Worm (Caenorhabditis elegans) whole organism, early embryonic: ENCODE results near the gene nlp-78.

ENCODE experiments used
- B0310.2 ChIP-seq: sonication (generic microtip); optimal IDR thresholded peaks from 2 replicates; lab custom pipeline; 2016; ENCODE audit warnings: mild to moderate bottlenecking, missing genetic modification characterization, missing compliant biosample characterization
- F13C5.2 ChIP-seq: sonication (generic microtip); optimal IDR thresholded peaks from 2 replicates; lab custom pipeline; 2017; ENCODE audit warnings: mild to moderate bottlenecking, missing genetic modification characterization, inconsistent platforms, missing compliant biosample characterization
- aly-1 ChIP-seq: sonication (generic microtip); optimal IDR thresholded peaks from 2 replicates; lab custom pipeline; 2016; ENCODE audit warnings: missing genetic modification characterization, missing compliant biosample characterization
- ama-1 ChIP-seq: fragments of 150-350 bp; optimal IDR thresholded peaks from 2 replicates; lab custom pipeline; 2014
- ceh-13 ChIP-seq: fragments of 200-800 bp; sonication (Bioruptor generic); optimal IDR thresholded peaks from 2 replicates; lab custom pipeline; 2018; ENCODE audit warnings: mild to moderate bottlenecking, missing genetic modification characterization, missing compliant biosample characterization
- ceh-36 ChIP-seq: sonication (generic microtip); optimal IDR thresholded peaks from 2 replicates; lab custom pipeline; 2016; ENCODE audit warnings: missing genetic modification characterization, inconsistent platforms, missing compliant biosample characterization
- ets-7 ChIP-seq: sonication (generic microtip); optimal IDR thresholded peaks from 2 replicates; lab custom pipeline; 2016; ENCODE audit warnings: missing genotype, missing genetic modification characterization, missing compliant biosample characterization
- flt-1 ChIP-seq: fragments of 200-800 bp; sonication (Bioruptor generic); IDR thresholded peaks from 2 replicates; pipeline ENCODE4 v1.3.6; 2022; ENCODE audit warnings: missing genetic modification characterization, missing compliant biosample characterization
- hmbx-1 ChIP-seq: sonication (generic microtip); optimal IDR thresholded peaks from 2 replicates; lab custom pipeline; 2016; ENCODE audit warnings: mild to moderate bottlenecking, missing genetic modification characterization, missing compliant biosample characterization
- hmg-4 ChIP-seq: fragments of 200-800 bp; sonication (Bioruptor generic); optimal IDR thresholded peaks from 2 replicates; lab custom pipeline; 2018; ENCODE audit warnings: mild to moderate bottlenecking, missing genetic modification characterization, missing compliant biosample characterization
- hnd-1 ChIP-seq: sonication (generic microtip); optimal IDR thresholded peaks from 2 replicates; lab custom pipeline; 2016; ENCODE audit warnings: missing genetic modification characterization, missing compliant biosample characterization
- pes-1 ChIP-seq: fragments of 200-800 bp; sonication (Bioruptor generic); IDR thresholded peaks from 2 replicates; pipeline ENCODE4 v1.3.6; 2022; ENCODE audit warnings: missing genetic modification reagents, missing genetic modification characterization, missing compliant biosample characterization
- scrt-1 ChIP-seq: fragments of 200-800 bp; sonication (Bioruptor generic); IDR thresholded peaks from 2 replicates; pipeline ENCODE4 v1.3.6; 2022; ENCODE audit warnings: missing genetic modification characterization, missing compliant biosample characterization
- sea-1 ChIP-seq: fragments of 200-800 bp; sonication (Bioruptor generic); conservative IDR thresholded peaks from 2 replicates; pipeline ENCODE4 v1.3.6; 2022; ENCODE audit warnings: missing genetic modification characterization, missing compliant biosample characterization
- tbx-11 ChIP-seq: fragments of 200-800 bp; sonication (Bioruptor generic); IDR thresholded peaks from 2 replicates; pipeline ENCODE4 v1.3.6; 2022; ENCODE audit warnings: missing genetic modification characterization, missing compliant biosample characterization
- tbx-37 ChIP-seq: fragments of 200-800 bp; sonication (Bioruptor generic); conservative IDR thresholded peaks from 2 replicates; pipeline ENCODE4 v1.3.6; 2022; ENCODE audit warnings: missing genetic modification reagents, missing genetic modification characterization, missing compliant biosample characterization
- tra-4 ChIP-seq: sonication (generic microtip); optimal IDR thresholded peaks from 2 replicates; lab custom pipeline; 2017; ENCODE audit warnings: missing genetic modification characterization, missing compliant biosample characterization

nlp-78 gene

DNA sequence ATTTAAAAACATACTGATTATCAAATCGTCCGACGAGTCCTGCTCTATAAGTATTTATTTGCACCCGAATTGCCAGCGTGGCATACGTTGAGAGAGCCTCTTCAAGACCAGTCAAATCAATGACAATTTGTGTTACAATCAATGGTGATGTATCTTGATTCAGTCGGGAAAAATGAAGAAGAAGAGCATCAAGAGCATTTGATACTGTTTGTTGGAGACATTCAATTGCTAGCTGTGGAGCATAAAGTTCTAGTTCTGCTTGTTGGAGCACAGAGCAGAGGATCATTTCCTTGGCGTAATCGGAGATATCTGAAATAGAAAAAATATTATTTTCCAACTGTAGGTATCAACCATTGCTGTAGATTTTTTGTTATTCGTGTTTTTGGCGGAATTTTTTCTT is 37.5 kb downstream of the nlp-78 start:
- no peak for TF ChIP-seq pes-1 (GFP tag; lab: Robert Waterston, UW)
- no peak for TF ChIP-seq hmbx-1 (tag; lab: Kevin White, UChicago)
- TF ChIP-seq ama-1 (lab: Kevin White, UChicago), result no peak
- no peak for TF ChIP-seq aly-1 (tag; lab: Kevin White, UChicago)
- TF ChIP-seq ceh-13, result no peak
- TF ChIP-seq flt-1, result no peak
- no peak for TF ChIP-seq tra-4 (tag; lab: Kevin White, UChicago)
- TF ChIP-seq B0310.2 (tag; lab: Kevin White, UChicago), result no peak
- TF ChIP-seq scrt-1 (GFP tag; lab: Robert Waterston, UW), result no peak
- no peak for TF ChIP-seq ceh-36 (tag; lab: Kevin White, UChicago)
- TF ChIP-seq ets-7 (tag; lab: Kevin White, UChicago), result no peak
- TF ChIP-seq tbx-11, result no peak
- no peak for TF ChIP-seq tbx-37 (GFP tag; lab: Robert Waterston, UW)
- no peak for TF ChIP-seq hnd-1 (tag; lab: Kevin White, UChicago)
- no peak for TF ChIP-seq hmg-4 (GFP tag; lab: Kevin White, UChicago)
- no peak for TF ChIP-seq sea-1 (GFP tag; lab: Robert Waterston, UW)
- no peak for TF ChIP-seq F13C5.2 (tag; lab: Kevin White, UChicago)

DNA sequence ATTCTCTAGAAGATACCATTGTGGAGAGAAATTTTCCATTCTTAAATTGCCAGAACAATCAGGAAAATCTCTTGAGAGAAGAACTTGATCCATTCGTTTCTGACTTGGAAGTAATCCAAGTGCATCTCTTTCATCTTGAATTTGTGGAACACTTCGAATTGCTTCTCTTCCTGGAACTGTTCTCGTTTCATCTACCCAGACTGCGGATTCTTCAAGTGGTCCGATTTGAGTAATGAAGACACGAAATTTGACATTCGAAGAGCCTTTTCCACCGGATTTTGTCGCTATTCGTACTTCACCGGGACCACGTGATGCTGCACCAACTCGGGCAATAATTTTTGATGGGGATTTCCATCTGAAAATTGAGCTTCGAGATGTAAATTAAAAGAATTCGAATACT is 40.5 kb downstream of the nlp-78 start:
- no peak for TF ChIP-seq pes-1 (GFP tag; lab: Robert Waterston, UW)
- no peak for TF ChIP-seq hmbx-1 (tag; lab: Kevin White, UChicago)
- TF ChIP-seq tbx-37 (GFP tag; lab: Robert Waterston, UW), result no peak
- no peak for TF ChIP-seq hnd-1 (tag; lab: Kevin White, UChicago)
- TF ChIP-seq F13C5.2 (tag; lab: Kevin White, UChicago), result no peak
- TF ChIP-seq ets-7 (tag; lab: Kevin White, UChicago), result no peak
- TF ChIP-seq tra-4 (tag; lab: Kevin White, UChicago), result no peak
- no peak for TF ChIP-seq scrt-1 (GFP tag; lab: Robert Waterston, UW)
- TF ChIP-seq tbx-11, result no peak
- TF ChIP-seq aly-1 (tag; lab: Kevin White, UChicago), result no peak
- TF ChIP-seq B0310.2 (tag; lab: Kevin White, UChicago), result no peak
- TF ChIP-seq hmg-4 (GFP tag; lab: Kevin White, UChicago), result no peak
- no peak for TF ChIP-seq ceh-13
- no peak for TF ChIP-seq ama-1 (lab: Kevin White, UChicago)
- no peak for TF ChIP-seq ceh-36 (tag; lab: Kevin White, UChicago)
- TF ChIP-seq sea-1 (GFP tag; lab: Robert Waterston, UW), result no peak
- TF ChIP-seq flt-1, result no peak

DNA sequence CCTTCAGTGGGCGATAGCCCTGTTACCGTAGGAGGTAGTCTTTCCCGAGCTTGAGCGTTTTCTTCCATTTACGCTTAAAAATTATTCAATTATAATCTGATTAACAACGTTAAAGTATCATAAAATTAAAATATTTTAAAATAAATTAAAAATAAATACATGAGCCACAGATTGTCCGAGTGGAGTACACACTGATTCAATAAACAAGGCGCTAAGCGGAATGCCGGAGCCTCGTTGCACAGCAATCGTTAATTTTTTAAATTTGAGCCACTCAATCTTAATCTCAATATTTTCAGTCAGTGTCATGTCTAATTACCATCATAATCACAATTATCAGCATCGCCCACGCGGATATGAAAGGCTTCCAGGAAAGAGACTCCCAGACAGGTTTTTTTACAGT is 41.1 kb downstream of the nlp-78 start, which contains the start of the genes sec-5 and pir-1:
sec-5 (minus strand) TSS at position 73 of the 400 bp plus-strand sequence.
pir-1 (plus strand) TSS at position 221 of the 400 bp plus-strand sequence.
- TF ChIP-seq ceh-36 (tag; lab: Kevin White, UChicago) (no peak), ama-1 (lab: Kevin White, UChicago) (no peak), F13C5.2 (tag; lab: Kevin White, UChicago) (peak; percentile 26)

- TF ChIP-seq tra-4 (tag; lab: Kevin White, UChicago) (no peak), ceh-13 (no peak), hnd-1 (tag; lab: Kevin White, UChicago) (no peak), F13C5.2 (tag; lab: Kevin White, UChicago) (no peak), tbx-37 (GFP tag; lab: Robert Waterston, UW) (no peak), ceh-36 (tag; lab: Kevin White, UChicago) (no peak), ama-1 (lab: Kevin White, UChicago) (no peak), B0310.2 (tag; lab: Kevin White, UChicago) (no peak), flt-1 (no peak), aly-1 (tag; lab: Kevin White, UChicago) (no peak), pes-1 (GFP tag; lab: Robert Waterston, UW) (no peak), sea-1 (GFP tag; lab: Robert Waterston, UW) (no peak)
Measured at ce11 chrII:9178811-9179210, 42.8 kb downstream of the nlp-78 start.

- TF ChIP-seq ama-1 (lab: Kevin White, UChicago), result no peak
- no peak for TF ChIP-seq hmbx-1 (tag; lab: Kevin White, UChicago)
- TF ChIP-seq ceh-36 (tag; lab: Kevin White, UChicago), result no peak
- TF ChIP-seq hnd-1 (tag; lab: Kevin White, UChicago), result no peak
Measured at ce11 chrII:9181155-9181554, 45.2 kb downstream of the nlp-78 start.

DNA sequence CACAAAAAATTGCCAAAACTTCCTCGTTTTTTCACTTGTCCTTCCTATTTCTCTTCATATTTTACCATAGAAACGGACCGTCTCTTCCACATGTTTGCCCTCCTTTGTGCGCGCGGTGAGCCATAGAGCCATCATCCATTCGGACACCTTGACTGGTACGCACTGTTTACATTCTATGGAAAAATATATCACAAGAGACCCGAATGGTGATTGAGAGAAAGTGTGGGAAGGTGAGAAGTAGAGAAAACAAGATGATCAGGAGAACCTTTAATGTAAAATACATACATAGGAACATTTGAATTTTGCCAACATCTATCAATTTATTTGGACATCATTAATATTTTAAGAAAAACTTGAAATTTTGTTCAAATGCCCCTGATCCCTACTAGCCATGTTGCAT is 49.9 kb downstream of the nlp-78 start:
- TF ChIP-seq hmg-4 (GFP tag; lab: Kevin White, UChicago), result no peak
- no peak for TF ChIP-seq aly-1 (tag; lab: Kevin White, UChicago)
- TF ChIP-seq ets-7 (tag; lab: Kevin White, UChicago), result no peak
- no peak for TF ChIP-seq tbx-11
- TF ChIP-seq sea-1 (GFP tag; lab: Robert Waterston, UW), result no peak
